Fruit fly (Drosophila melanogaster): ENCODE measurements around the gene CG18666.

Gene CG18666

DNA sequence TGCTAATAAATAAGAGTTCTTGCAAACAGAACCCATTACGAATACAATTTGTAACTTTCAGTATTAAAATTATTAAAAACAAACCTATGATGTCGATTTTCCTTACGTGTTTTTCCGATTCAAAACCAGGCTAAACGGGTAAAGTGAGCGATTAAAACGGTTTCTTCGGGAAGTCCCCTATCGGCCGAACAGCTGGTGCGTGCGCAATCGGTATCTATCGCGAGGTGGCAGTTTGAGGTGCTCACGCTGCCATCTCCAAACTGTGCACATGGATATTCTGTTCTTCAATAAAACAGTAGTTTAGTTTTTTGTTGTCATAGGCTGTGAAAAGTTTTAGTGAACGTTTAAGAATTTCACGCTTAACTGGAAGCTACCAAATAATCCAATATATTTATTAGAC, 45.4 kb upstream of the CG18666 start, which contains the start of gene TTLL4A (continued):
- TF ChIP-seq CG4328 (GFP tag; optimal IDR thresholded peaks at IDR 0.05) (no peak), CG1832 (GFP tag; optimal IDR thresholded peaks at IDR 0.05) (no peak), MTF-1 (GFP tag; optimal IDR thresholded peaks at IDR 0.05; ENCODE audit: borderline replicate concordance) (no peak), CG11398 (GFP tag; optimal IDR thresholded peaks at IDR 0.05) (no peak), Optix (GFP tag; IDR thresholded peaks at IDR 0.05) (no peak), CG7271 (tag; optimal IDR thresholded peaks at IDR 0.05) (no peak), TFAM (GFP tag; optimal IDR thresholded peaks at IDR 0.05) (no peak), CG6272 (GFP tag; IDR thresholded peaks at IDR 0.05) (no peak), onecut (GFP tag; IDR thresholded peaks at IDR 0.05) (peak; percentile 72), PHDP (tag; optimal IDR thresholded peaks at IDR 0.05) (no peak), Rx (GFP tag; IDR thresholded peaks at IDR 0.05) (no peak), CG12391 (tag; optimal IDR thresholded peaks at IDR 0.05) (no peak), Pdp1 (GFP tag; optimal IDR thresholded peaks at IDR 0.05) (peak in 1 of 2 experiments; percentile 9), CG10565 (GFP tag; optimal IDR thresholded peaks at IDR 0.05) (no peak), Mrtf (GFP tag; IDR thresholded peaks at IDR 0.05) (no peak), CG6254 (GFP tag; optimal IDR thresholded peaks at IDR 0.05) (no peak), CG16863 (GFP tag; optimal IDR thresholded peaks at IDR 0.05) (no peak), peb (GFP tag; IDR thresholded peaks at IDR 0.05) (no peak), CG4424 (GFP tag; optimal IDR thresholded peaks at IDR 0.05) (no peak), CG2678 (tag; optimal IDR thresholded peaks at IDR 0.05) (no peak), hbn (GFP tag; IDR thresholded peaks at IDR 0.05; ENCODE audit: partially characterized antibody) (peak; percentile 98), chinmo (GFP tag; IDR thresholded peaks at IDR 0.05; ENCODE audit: partially characterized antibody) (peak; percentile 98), aop (GFP tag; IDR thresholded peaks at IDR 0.05) (no peak), ewg (GFP tag; optimal IDR thresholded peaks at IDR 0.05) (no peak), kah (GFP tag; optimal IDR thresholded peaks at IDR 0.05) (peak; percentile 48), Awh (GFP tag; IDR thresholded peaks at IDR 0.05) (no peak), jigr1 (GFP tag; IDR thresholded peaks at IDR 0.05) (no peak), Antp (GFP tag; optimal IDR thresholded peaks at IDR 0.05) (no peak), gem (tag; optimal IDR thresholded peaks at IDR 0.05) (no peak), otp (GFP tag; IDR thresholded peaks at IDR 0.05) (no peak), dm (GFP tag; optimal IDR thresholded peaks at IDR 0.05) (peak; percentile 93), Dip3 (GFP tag; optimal IDR thresholded peaks at IDR 0.05) (peak; percentile 81), CG17385 (GFP tag; optimal IDR thresholded peaks at IDR 0.05) (no peak), ken (GFP tag; IDR thresholded peaks at IDR 0.05) (no peak), CG1603 (tag; optimal IDR thresholded peaks at IDR 0.05) (no peak), wek (GFP tag; optimal IDR thresholded peaks at IDR 0.05) (no peak), B-H1 (GFP tag; IDR thresholded peaks at IDR 0.05) (no peak), gfzf (GFP tag; optimal IDR thresholded peaks at IDR 0.05) (peak; percentile 54), Sry-δ (GFP tag; optimal IDR thresholded peaks at IDR 0.05) (peak; percentile 96), Ssrp (tag; optimal IDR thresholded peaks at IDR 0.05) (no peak), CG2889 (GFP tag; IDR thresholded peaks at IDR 0.05) (no peak), crp (GFP tag; optimal IDR thresholded peaks at IDR 0.05) (peak; percentile 64 to 94), CG12155 (GFP tag; optimal IDR thresholded peaks at IDR 0.05) (no peak), CG5245 (GFP tag; optimal IDR thresholded peaks at IDR 0.05) (no peak), CG10959 (GFP tag; IDR thresholded peaks at IDR 0.05) (no peak), CG17912 (GFP tag; optimal IDR thresholded peaks at IDR 0.05) (no peak), Fer3 (tag; optimal IDR thresholded peaks at IDR 0.05) (no peak), so (GFP tag; IDR thresholded peaks at IDR 0.05) (no peak), prd (optimal IDR thresholded peaks at IDR 0.05) (no peak), prd (GFP tag; IDR thresholded peaks at IDR 0.05) (no peak), CG11695 (GFP tag; IDR thresholded peaks at IDR 0.05) (no peak), CG11696 (GFP tag; IDR thresholded peaks at IDR 0.05) (no peak)

Data from whole organism, embryonic.